Worm (Caenorhabditis elegans): ENCODE data around the gene trm-1.

The trm-1 gene

DNA sequence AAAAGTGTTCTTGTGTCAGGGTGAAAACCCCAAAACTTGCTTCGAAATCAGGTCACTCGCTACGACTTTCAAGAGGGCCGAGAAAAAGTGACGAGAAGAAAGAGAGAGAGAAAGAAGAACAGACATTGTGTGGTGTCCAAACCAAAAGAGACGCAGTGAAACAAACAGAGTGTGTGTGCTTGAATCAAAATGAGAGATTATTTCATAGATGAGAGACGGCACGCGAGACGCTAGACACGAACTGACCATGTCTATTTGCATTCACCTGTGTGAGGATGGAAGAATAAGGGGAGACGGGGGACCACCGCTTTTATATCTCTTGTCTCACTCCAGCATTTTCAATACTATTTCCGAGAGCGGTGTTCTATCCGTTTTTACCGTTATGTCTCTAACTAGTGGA is 49.3 kb downstream of the trm-1 start (continued):
- TF ChIP-seq pros-1 (tag; optimal IDR thresholded peaks at IDR 0.05) = peak; percentile 7
- TF ChIP-seq pag-3 (tag; optimal IDR thresholded peaks at IDR 0.05; ENCODE audit: borderline replicate concordance) = no peak
- no peak for TF ChIP-seq ceh-22 (tag; optimal IDR thresholded peaks at IDR 0.05)
- no peak for TF ChIP-seq ttx-3 (tag; optimal IDR thresholded peaks at IDR 0.05)

DNA sequence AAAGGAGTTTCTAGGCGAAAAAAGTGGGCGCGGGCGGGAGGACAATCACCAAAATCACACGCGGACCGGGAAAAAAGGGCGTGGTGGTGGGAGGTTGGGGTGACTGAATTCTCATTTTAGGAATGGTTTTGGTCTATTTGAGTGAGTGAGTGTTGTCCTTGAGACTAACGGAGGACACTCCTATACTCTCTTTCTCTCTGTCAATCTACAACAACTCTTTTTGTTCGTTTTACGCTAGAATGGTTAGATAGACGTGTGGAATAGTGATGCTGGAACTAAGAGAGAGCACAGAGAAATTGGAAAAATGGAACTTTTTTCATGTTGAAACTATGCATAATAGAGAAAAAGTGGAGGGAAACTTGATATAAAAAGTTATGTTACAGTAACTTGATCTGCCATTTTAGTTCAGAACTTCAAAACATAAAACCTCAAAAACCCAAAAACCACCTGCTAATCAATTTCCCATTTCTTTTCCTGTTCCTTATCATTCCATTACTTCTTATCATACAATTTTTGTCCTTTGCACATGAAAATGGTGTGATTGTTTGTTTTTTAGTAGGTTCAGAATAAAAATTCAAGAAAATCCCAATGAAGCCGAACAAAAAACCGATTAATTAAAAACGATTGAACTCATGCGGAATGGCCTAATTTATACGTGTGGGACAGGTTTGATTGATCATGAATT is 50.5 kb downstream of the trm-1 start:
- TF ChIP-seq pqm-1 (tag; optimal IDR thresholded peaks at IDR 0.05) = no peak
- no peak for TF ChIP-seq ceh-34 (tag; optimal IDR thresholded peaks at IDR 0.05)
- no peak for TF ChIP-seq tbx-2 (tag; optimal IDR thresholded peaks at IDR 0.05)
- TF ChIP-seq sdc-2 (tag; optimal IDR thresholded peaks at IDR 0.05) = no peak
- peak; percentile 75 for TF ChIP-seq elt-2 (tag; optimal IDR thresholded peaks at IDR 0.05)
- no peak for TF ChIP-seq ceh-2 (tag; optimal IDR thresholded peaks at IDR 0.05)

All from whole organism, late embryonic.